Worm (Caenorhabditis elegans) whole organism, L4 larva: ENCODE measurements around the gene crb-1.

Experiments
- F26F4.8 ChIP-seq: fragments of 200-800 bp; sonication (Bioruptor generic); conservative IDR thresholded peaks from 2 replicates; pipeline ENCODE4 v1.3.6; 2022; ENCODE audit warnings: missing genetic modification characterization, missing compliant biosample characterization
- R02D3.7 ChIP-seq: fragments of 150-350 bp; sonication (generic microtip); optimal IDR thresholded peaks from 3 replicates; lab custom pipeline; 2014; ENCODE audit warnings: missing biosample characterization, missing genetic modification characterization
- ZK337.2 ChIP-seq: fragments of 200-800 bp; sonication (Bioruptor generic); IDR thresholded peaks from 2 replicates; pipeline ENCODE4 v1.3.6; 2022; ENCODE audit warnings: missing genetic modification reagents, missing genetic modification characterization, missing compliant biosample characterization
- aha-1 ChIP-seq: fragments of 150-350 bp; peaks from one replicate; lab custom pipeline; 2014; ENCODE audit warnings: missing biosample characterization, missing genetic modification characterization
- daf-16 ChIP-seq, 3 experiments: sonication (generic microtip); optimal IDR thresholded peaks; 2 replicates each; lab custom pipeline; 2016 to 2017; ENCODE audit warnings: missing genetic modification characterization in 3 of 3, missing genetic modification reagents in 3 of 3, mild to moderate bottlenecking in 2 of 3, missing compliant biosample characterization in 2 of 3, missing biosample characterization in 1 of 3, moderate library complexity in 1 of 3
- daf-19 ChIP-seq: fragments of 200-800 bp; sonication (Bioruptor generic); conservative IDR thresholded peaks from 2 replicates; pipeline ENCODE4 v1.3.6; 2022; ENCODE audit warnings: missing genetic modification characterization, missing compliant biosample characterization
- dmd-6 ChIP-seq: fragments of 200-800 bp; sonication (Bioruptor generic); IDR thresholded peaks from 2 replicates; pipeline ENCODE4 v1.3.6; 2022; ENCODE audit warnings: missing genetic modification reagents, missing genetic modification characterization, missing compliant biosample characterization
- dmd-8 ChIP-seq: fragments of 200-800 bp; sonication (Bioruptor generic); IDR thresholded peaks from 2 replicates; pipeline ENCODE4 v1.3.6; 2022; ENCODE audit warnings: missing genetic modification characterization, missing compliant biosample characterization
- dve-1 ChIP-seq: sonication (generic microtip); optimal IDR thresholded peaks from 2 replicates; lab custom pipeline; 2017; ENCODE audit warnings: antibody characterized with exemption, mild to moderate bottlenecking, missing genetic modification characterization, missing compliant biosample characterization; ENCODE audit not compliant: insufficient read depth
- egl-43 ChIP-seq: fragments of 200-800 bp; sonication (Bioruptor generic); IDR thresholded peaks from 2 replicates; pipeline ENCODE4 v1.3.6; 2022; ENCODE audit warnings: missing genetic modification reagents, missing genetic modification characterization, missing compliant biosample characterization
- gei-8 ChIP-seq: fragments of 200-800 bp; sonication (Bioruptor generic); optimal IDR thresholded peaks from 2 replicates; lab custom pipeline; 2018; ENCODE audit warnings: mild to moderate bottlenecking, missing genetic modification characterization, missing compliant biosample characterization
- hlh-30 ChIP-seq: sonication (generic microtip); optimal IDR thresholded peaks from 2 replicates; lab custom pipeline; 2017; ENCODE audit warnings: antibody characterized with exemption, mild to moderate bottlenecking, missing genetic modification characterization, missing compliant biosample characterization; ENCODE audit not compliant: insufficient read depth
- hmg-1.1 ChIP-seq: fragments of 200-800 bp; sonication (Bioruptor generic); IDR thresholded peaks from 2 replicates; pipeline ENCODE4 v1.3.6; 2022; ENCODE audit warnings: missing genetic modification reagents, missing genetic modification characterization, missing compliant biosample characterization
- lim-7 ChIP-seq: fragments of 200-800 bp; sonication (Bioruptor generic); IDR thresholded peaks from 2 replicates; pipeline ENCODE4 v1.3.6; 2022; ENCODE audit warnings: missing genetic modification characterization, missing compliant biosample characterization
- lin-1 ChIP-seq: fragments of 200-800 bp; sonication (Bioruptor generic); IDR thresholded peaks from 2 replicates; pipeline ENCODE4 v1.3.6; 2022; ENCODE audit warnings: missing genetic modification reagents, missing genetic modification characterization, missing compliant biosample characterization
- lin-39 ChIP-seq: fragments of 150-350 bp; optimal IDR thresholded peaks from 2 replicates; lab custom pipeline; 2014; ENCODE audit warnings: missing biosample characterization, missing genetic modification reagents, missing genetic modification characterization
- madf-9 ChIP-seq: fragments of 200-800 bp; sonication (Bioruptor generic); conservative IDR thresholded peaks from 2 replicates; pipeline ENCODE4 v1.3.6; 2022; ENCODE audit warnings: missing genetic modification reagents, missing genetic modification characterization, missing compliant biosample characterization
- mes-2 ChIP-seq: sonication (generic microtip); optimal IDR thresholded peaks from 2 replicates; lab custom pipeline; 2016; ENCODE audit warnings: missing genotype, mild to moderate bottlenecking, missing genetic modification characterization, missing compliant biosample characterization; ENCODE audit not compliant: poor library complexity, severe bottlenecking
- nhr-11 ChIP-seq: fragments of 150-350 bp; optimal IDR thresholded peaks from 2 replicates; lab custom pipeline; 2014; ENCODE audit warnings: missing biosample characterization, missing genetic modification characterization
- nhr-111 ChIP-seq: fragments of 200-800 bp; sonication (Bioruptor generic); optimal IDR thresholded peaks from 2 replicates; lab custom pipeline; 2018; ENCODE audit warnings: mild to moderate bottlenecking, missing genetic modification characterization, missing compliant biosample characterization
- nhr-25 ChIP-seq: sonication (generic microtip); optimal IDR thresholded peaks from 2 replicates; lab custom pipeline; 2017; ENCODE audit warnings: missing genetic modification characterization, mild to moderate bottlenecking, missing compliant biosample characterization, antibody characterized with exemption, moderate library complexity, borderline replicate concordance; ENCODE audit not compliant: insufficient read depth
- nhr-28 ChIP-seq: fragments of 150-350 bp; optimal IDR thresholded peaks from 2 replicates; lab custom pipeline; 2014; ENCODE audit warnings: missing biosample characterization, missing genetic modification characterization
- nhr-48 ChIP-seq: sonication (generic microtip); optimal IDR thresholded peaks from 2 replicates; lab custom pipeline; 2016; ENCODE audit warnings: mild to moderate bottlenecking, missing genetic modification characterization, missing compliant biosample characterization
- nhr-77 ChIP-seq: fragments of 150-350 bp; optimal IDR thresholded peaks from 2 replicates; lab custom pipeline; 2014; ENCODE audit warnings: missing biosample characterization, missing genetic modification characterization
- php-3 ChIP-seq: fragments of 200-800 bp; sonication (Bioruptor generic); IDR thresholded peaks from 2 replicates; pipeline ENCODE4 v1.3.6; 2022; ENCODE audit warnings: missing genetic modification reagents, missing genetic modification characterization, missing compliant biosample characterization
- snpc-1.2 ChIP-seq: fragments of 200-800 bp; sonication (Bioruptor generic); IDR thresholded peaks from 2 replicates; pipeline ENCODE4 v1.3.6; 2022; ENCODE audit warnings: missing genetic modification reagents, missing genetic modification characterization, missing compliant biosample characterization
- unc-39 ChIP-seq: sonication (generic microtip); optimal IDR thresholded peaks from 2 replicates; lab custom pipeline; 2017; ENCODE audit warnings: missing biosample characterization, missing genetic modification characterization
- unc-62 ChIP-seq, 3 experiments: fragments of 150-350 bp in 1 of 3; sonication (generic microtip); optimal IDR thresholded peaks in 2 of 3; peaks in 1 of 3; 1 replicate in 1 of 3; 2 replicates in 2 of 3; lab custom pipeline; 2014 to 2017; ENCODE audit warnings: missing biosample characterization in 3 of 3, missing genetic modification characterization in 3 of 3, missing genetic modification reagents in 3 of 3, missing genotype in 1 of 3
- vab-7 ChIP-seq: fragments of 200-800 bp; sonication (Bioruptor generic); IDR thresholded peaks from 2 replicates; pipeline ENCODE4 v1.3.6; 2022; ENCODE audit warnings: missing genetic modification reagents, missing genetic modification characterization, missing compliant biosample characterization

Gene crb-1

ce11 chrX:17417505-17418004 is 3.7 kb upstream of the crb-1 start:
- TF ChIP-seq nhr-28 (tag; lab: Kevin White, UChicago) (peak; percentile 16), hlh-30 (tag; lab: Kevin White, UChicago) (peak; percentile 16), daf-19 (GFP tag; lab: Robert Waterston, UW) (no peak), gei-8 (GFP tag; lab: Kevin White, UChicago) (no peak), aha-1 (tag; lab: Kevin White, UChicago) (peak; percentile 17)

- TF ChIP-seq vab-7 (GFP tag; lab: Robert Waterston, UW) = no peak
- TF ChIP-seq unc-62 (GFP tag; optimal IDR thresholded peaks at IDR 0.05 in 1 of 2; lab: Kevin White, UChicago) = peak in 1 of 2 experiments; percentile 10
- TF ChIP-seq unc-62 (tag; optimal IDR thresholded peaks at IDR 0.05; lab: Kevin White, UChicago) = no peak
These were observed 1.2 kb downstream of the crb-1 start for ce11 chrX:17412642-17413041.

- TF ChIP-seq daf-16 (GFP tag; optimal IDR thresholded peaks at IDR 0.05; lab: Kevin White, UChicago) (no peak), daf-16 (tag; optimal IDR thresholded peaks at IDR 0.05; lab: Kevin White, UChicago) (no peak), R02D3.7 (peak; percentile 59), nhr-11 (tag; lab: Kevin White, UChicago) (no peak), nhr-111 (GFP tag; lab: Kevin White, UChicago) (no peak), mes-2 (tag; lab: Kevin White, UChicago) (peak; percentile 7), hlh-30 (tag; lab: Kevin White, UChicago) (peak; percentile 1)
These were observed 5.0 kb downstream of the crb-1 start for ce11 chrX:17408855-17409254.

- no peak for TF ChIP-seq vab-7 (GFP tag; lab: Robert Waterston, UW)
- no peak for TF ChIP-seq ZK337.2
- peak in 1 of 2 experiments; percentile 91 for TF ChIP-seq unc-62 (GFP tag; optimal IDR thresholded peaks at IDR 0.05 in 1 of 2; lab: Kevin White, UChicago)
- TF ChIP-seq unc-62 (tag; optimal IDR thresholded peaks at IDR 0.05; lab: Kevin White, UChicago) = no peak
- TF ChIP-seq dmd-8 = no peak
- no peak for TF ChIP-seq nhr-48 (tag; lab: Kevin White, UChicago)
- no peak for TF ChIP-seq lin-1 (GFP tag; lab: Robert Waterston, UW)
These were observed 10.8 kb downstream of the crb-1 start for ce11 chrX:17403058-17403457.

ce11 chrX:17401264-17401663 is 12.6 kb downstream of the crb-1 start, which contains the start of gene F11C7.6:
F11C7.6 (plus strand) TSS chrX:17401564.
- TF ChIP-seq dve-1 (tag; lab: Kevin White, UChicago) (peak; percentile 36), snpc-1.2 (no peak), unc-62 (GFP tag; optimal IDR thresholded peaks at IDR 0.05 in 1 of 2; lab: Kevin White, UChicago) (peak in 1 of 2 experiments; percentile 49), unc-62 (tag; optimal IDR thresholded peaks at IDR 0.05; lab: Kevin White, UChicago) (no peak), F26F4.8 (GFP tag; lab: Robert Waterston, UW) (no peak), nhr-25 (no peak), lin-39 (tag; lab: Kevin White, UChicago) (no peak), hmg-1.1 (GFP tag; lab: Robert Waterston, UW) (no peak), php-3 (GFP tag; lab: Robert Waterston, UW) (peak; percentile 42; the same call in 1 of the 2 replicates)

ce11 chrX:17400425-17400824 is 13.4 kb downstream of the crb-1 start:
- TF ChIP-seq unc-39 (no peak), snpc-1.2 (0 out of 2 replicates have a peak, but pooled peaks have one; percentile 34), nhr-77 (tag; lab: Kevin White, UChicago) (no peak), dmd-6 (GFP tag; lab: Robert Waterston, UW) (0 out of 2 replicates have a peak, but pooled peaks have one; percentile 11), lim-7 (GFP tag; lab: Robert Waterston, UW) (peak; percentile 61; the same call in 1 of the 2 replicates), madf-9 (0 out of 2 replicates have a peak, but pooled peaks have one; percentile 5), egl-43 (GFP tag; lab: Robert Waterston, UW) (peak; percentile 36; the same call in 1 of the 2 replicates), aha-1 (tag; lab: Kevin White, UChicago) (peak; percentile 44)
